Fruit fly (Drosophila melanogaster) whole organism, embryonic: Measurements from ENCODE around the gene CG18213.

Experiments
- Adf1 ChIP-seq: fragments of 200-800 bp; sonication (Bioruptor generic); IDR thresholded peaks from 2 replicates; pipeline ENCODE4 v1.3.6; 2022; ENCODE audit warnings: missing biosample characterization, missing genetic modification characterization
- CG10543 ChIP-seq: fragments of 200-800 bp; sonication (Bioruptor generic); optimal IDR thresholded peaks from 3 replicates; lab custom pipeline; 2017; ENCODE audit warnings: missing biosample characterization, mild to moderate bottlenecking, missing genetic modification characterization, moderate library complexity
- CG11504 ChIP-seq: fragments of 200-800 bp; sonication (Bioruptor generic); optimal IDR thresholded peaks from 3 replicates; lab custom pipeline; 2019; ENCODE audit warnings: missing biosample characterization, mild to moderate bottlenecking, missing genetic modification characterization, moderate library complexity
- CG12659 ChIP-seq: fragments of 200-800 bp; sonication (Bioruptor generic); optimal IDR thresholded peaks from 3 replicates; lab custom pipeline; 2017; ENCODE audit warnings: mild to moderate bottlenecking, missing biosample characterization, missing genetic modification reagents, missing genetic modification characterization
- CG12769 ChIP-seq: fragments of 200-800 bp; sonication (Bioruptor generic); optimal IDR thresholded peaks from 2 replicates; lab custom pipeline; 2019; ENCODE audit warnings: missing biosample characterization, mild to moderate bottlenecking, missing genetic modification characterization, moderate library complexity
- CG13296 ChIP-seq: fragments of 200-800 bp; sonication (Bioruptor generic); optimal IDR thresholded peaks from 3 replicates; lab custom pipeline; 2018; ENCODE audit warnings: missing biosample characterization, mild to moderate bottlenecking, missing genetic modification characterization
- CG14860 ChIP-seq: fragments of 200-800 bp; sonication (Bioruptor generic); IDR thresholded peaks from 3 replicates; pipeline ENCODE4 v1.3.6; 2022; ENCODE audit warnings: missing biosample characterization, missing genetic modification characterization; ENCODE audit not compliant: partially characterized antibody
- CG15269 ChIP-seq: fragments of 200-800 bp; sonication (Bioruptor generic); optimal IDR thresholded peaks from 2 replicates; lab custom pipeline; 2018; ENCODE audit warnings: missing biosample characterization, mild to moderate bottlenecking, missing genetic modification characterization, moderate library complexity
- CG17912 ChIP-seq: fragments of 200-800 bp; sonication (Bioruptor generic); optimal IDR thresholded peaks from 2 replicates; lab custom pipeline; 2018; ENCODE audit warnings: missing biosample characterization, mild to moderate bottlenecking, missing genetic modification characterization
- CG18262 ChIP-seq: fragments of 200-800 bp; optimal IDR thresholded peaks from 3 replicates; lab custom pipeline; 2019; ENCODE audit warnings: missing biosample characterization, mild to moderate bottlenecking, missing genetic modification characterization, moderate library complexity
- CG30431 ChIP-seq: fragments of 200-800 bp; sonication (Bioruptor generic); optimal IDR thresholded peaks from 2 replicates; lab custom pipeline; 2017; ENCODE audit warnings: missing biosample characterization, missing genetic modification characterization
- CG31388 ChIP-seq: fragments of 200-800 bp; sonication (Bioruptor generic); optimal IDR thresholded peaks from 2 replicates; lab custom pipeline; 2016; ENCODE audit warnings: missing biosample characterization, missing genetic modification characterization
- CG32532 ChIP-seq: fragments of 200-800 bp; sonication (Bioruptor generic); IDR thresholded peaks from 2 replicates; pipeline ENCODE4 v1.3.6; 2022; ENCODE audit warnings: missing biosample characterization, missing genetic modification characterization
- CG34224 ChIP-seq: fragments of 200-800 bp; sonication (Bioruptor generic); IDR thresholded peaks from 3 replicates; pipeline ENCODE4 v1.3.6; 2022; ENCODE audit warnings: missing biosample characterization, missing genetic modification characterization; ENCODE audit not compliant: partially characterized antibody
- CG34376 ChIP-seq: fragments of 200-800 bp; sonication (Bioruptor generic); optimal IDR thresholded peaks from 2 replicates; lab custom pipeline; 2018; ENCODE audit warnings: missing biosample characterization, mild to moderate bottlenecking, missing genetic modification characterization
- CG7963 ChIP-seq: fragments of 200-800 bp; sonication (Bioruptor generic); IDR thresholded peaks from 3 replicates; pipeline ENCODE4 v1.3.6; 2022; ENCODE audit warnings: missing biosample characterization, missing genetic modification characterization; ENCODE audit not compliant: partially characterized antibody
- Dad ChIP-seq: fragments of 200-800 bp; sonication (Bioruptor generic); optimal IDR thresholded peaks from 3 replicates; lab custom pipeline; 2016; ENCODE audit warnings: missing biosample characterization, missing genetic modification characterization
- Dek ChIP-seq: fragments of 200-800 bp; sonication (Bioruptor generic); optimal IDR thresholded peaks from 3 replicates; lab custom pipeline; 2019; ENCODE audit warnings: missing biosample characterization, mild to moderate bottlenecking, missing genetic modification characterization, moderate library complexity
- Doc3 ChIP-seq: fragments of 200-800 bp; sonication (Bioruptor generic); IDR thresholded peaks from 3 replicates; pipeline ENCODE4 v1.3.6; 2022; ENCODE audit warnings: missing biosample characterization, missing genetic modification characterization; ENCODE audit not compliant: partially characterized antibody
- Dp ChIP-seq: fragments of 200-800 bp; sonication (Bioruptor generic); optimal IDR thresholded peaks from 2 replicates; lab custom pipeline; 2018; ENCODE audit warnings: missing biosample characterization, mild to moderate bottlenecking, missing genetic modification characterization, moderate library complexity
- Eip74EF ChIP-seq, 2 experiments: fragments of 200-800 bp in 1 of 2; fragments of >200 bp in 1 of 2; sonication (Bioruptor generic) in 1 of 2; optimal IDR thresholded peaks; 2 replicates each; lab custom pipeline; 2017 to 2019; ENCODE audit warnings: missing biosample characterization in 2 of 2, missing genetic modification characterization in 2 of 2, mild to moderate bottlenecking in 1 of 2, moderate library complexity in 1 of 2
- Hsf ChIP-seq: fragments of 200-800 bp; sonication (Bioruptor generic); optimal IDR thresholded peaks from 3 replicates; lab custom pipeline; 2016; ENCODE audit warnings: missing biosample characterization, missing genetic modification characterization
- MTF-1 ChIP-seq: fragments of 200-800 bp; sonication (Bioruptor generic); optimal IDR thresholded peaks from 2 replicates; lab custom pipeline; 2018; ENCODE audit warnings: missing biosample characterization, mild to moderate bottlenecking, missing genetic modification characterization, borderline replicate concordance
- Med ChIP-seq: fragments of 200-800 bp; sonication (Bioruptor generic); peaks from one replicate; lab custom pipeline; 2016; ENCODE audit warnings: missing biosample characterization, missing genetic modification characterization, mild to moderate bottlenecking, inconsistent platforms, moderate library complexity
- Rfx ChIP-seq: fragments of 200-800 bp; sonication (Bioruptor generic); IDR thresholded peaks from 2 replicates; pipeline ENCODE4 v1.3.6; 2022; ENCODE audit warnings: missing biosample characterization, missing genetic modification characterization
- Sin3A ChIP-seq: fragments of >200 bp; optimal IDR thresholded peaks from 2 replicates; lab custom pipeline; 2018
- amos ChIP-seq: fragments of 200-800 bp; sonication (Bioruptor generic); IDR thresholded peaks from 2 replicates; pipeline ENCODE4 v1.3.6; 2022; ENCODE audit warnings: missing biosample characterization, missing genetic modification characterization; ENCODE audit not compliant: partially characterized antibody
- bsh ChIP-seq, 2 experiments: fragments of 200-800 bp; sonication (Bioruptor generic); optimal IDR thresholded peaks; 2 replicates each; lab custom pipeline; 2017 to 2018; ENCODE audit warnings: mild to moderate bottlenecking in 2 of 2, missing biosample characterization in 2 of 2, missing genetic modification characterization in 2 of 2, moderate library complexity in 1 of 2
- caup ChIP-seq: fragments of 200-800 bp; sonication (Bioruptor generic); optimal IDR thresholded peaks from 3 replicates; lab custom pipeline; 2017; ENCODE audit warnings: missing biosample characterization, mild to moderate bottlenecking, missing genetic modification characterization, moderate library complexity; ENCODE audit not compliant: severe bottlenecking
- chinmo ChIP-seq: fragments of 200-800 bp; sonication (Bioruptor generic); IDR thresholded peaks from 4 replicates; pipeline ENCODE4 v1.3.6; 2022; ENCODE audit warnings: missing biosample characterization, missing genetic modification characterization; ENCODE audit not compliant: partially characterized antibody
- ci ChIP-seq: fragments of 200-800 bp; sonication (Bioruptor generic); IDR thresholded peaks from 3 replicates; pipeline ENCODE4 v1.3.6; 2022; ENCODE audit warnings: missing biosample characterization, missing genetic modification characterization
- corto ChIP-seq: fragments of 200-800 bp; sonication (Bioruptor generic); optimal IDR thresholded peaks from 2 replicates; lab custom pipeline; 2016; ENCODE audit warnings: missing biosample characterization, mild to moderate bottlenecking, missing genetic modification characterization, moderate library complexity
- kni ChIP-seq: fragments of 200-800 bp; sonication (Bioruptor generic); optimal IDR thresholded peaks from 3 replicates; lab custom pipeline; 2017; ENCODE audit warnings: mild to moderate bottlenecking, missing biosample characterization, missing genetic modification reagents, missing genetic modification characterization
- lbe ChIP-seq: fragments of 200-800 bp; sonication (Bioruptor generic); optimal IDR thresholded peaks from 2 replicates; lab custom pipeline; 2016; ENCODE audit warnings: missing biosample characterization, mild to moderate bottlenecking, missing genetic modification characterization
- pfk ChIP-seq: fragments of 200-800 bp; sonication (Bioruptor generic); optimal IDR thresholded peaks from 2 replicates; lab custom pipeline; 2018; ENCODE audit warnings: missing biosample characterization, mild to moderate bottlenecking, missing genetic modification characterization, moderate library complexity
- pum ChIP-seq: fragments of 200-800 bp; sonication (Bioruptor generic); optimal IDR thresholded peaks from 2 replicates; lab custom pipeline; 2016; ENCODE audit warnings: missing biosample characterization, missing genetic modification characterization
- pzg ChIP-seq: fragments of 200-800 bp; sonication (Bioruptor generic); optimal IDR thresholded peaks from 3 replicates; lab custom pipeline; 2018; ENCODE audit warnings: missing biosample characterization, mild to moderate bottlenecking, missing genetic modification characterization, moderate library complexity
- schlank ChIP-seq: fragments of 200-800 bp; sonication (Bioruptor generic); optimal IDR thresholded peaks from 2 replicates; lab custom pipeline; 2018; ENCODE audit warnings: missing biosample characterization, mild to moderate bottlenecking, missing genetic modification characterization
- scrt ChIP-seq: fragments of 200-800 bp; sonication (Bioruptor generic); optimal IDR thresholded peaks from 2 replicates; lab custom pipeline; 2018; ENCODE audit warnings: missing biosample characterization, mild to moderate bottlenecking, missing genetic modification characterization, moderate library complexity
- sens ChIP-seq: fragments of 200-800 bp; sonication (Bioruptor generic); peaks from one replicate; lab custom pipeline; 2016; ENCODE audit warnings: missing biosample characterization, missing genetic modification characterization
- sna ChIP-seq: fragments of 200-800 bp; sonication (Bioruptor generic); IDR thresholded peaks from 2 replicates; pipeline ENCODE4 v1.3.6; 2022; ENCODE audit warnings: missing biosample characterization, missing genetic modification characterization; ENCODE audit not compliant: partially characterized antibody
- so ChIP-seq: fragments of 200-800 bp; sonication (Bioruptor generic); IDR thresholded peaks from 3 replicates; pipeline ENCODE4 v1.3.6; 2022; ENCODE audit warnings: missing biosample characterization, missing genetic modification characterization
- sqz ChIP-seq: fragments of 200-800 bp; sonication (Bioruptor generic); optimal IDR thresholded peaks from 3 replicates; lab custom pipeline; 2018; ENCODE audit warnings: missing biosample characterization, mild to moderate bottlenecking, missing genetic modification characterization
- wek ChIP-seq: fragments of 200-800 bp; sonication (Bioruptor generic); optimal IDR thresholded peaks from 3 replicates; lab custom pipeline; 2018; ENCODE audit warnings: missing biosample characterization, mild to moderate bottlenecking, missing genetic modification characterization, moderate library complexity
- yki ChIP-seq: fragments of >200 bp; optimal IDR thresholded peaks from 3 replicates; lab custom pipeline; 2018
- zen2 ChIP-seq: fragments of 200-800 bp; sonication (Bioruptor generic); IDR thresholded peaks from 3 replicates; pipeline ENCODE4 v1.3.6; 2022; ENCODE audit warnings: missing biosample characterization, missing genetic modification characterization; ENCODE audit not compliant: partially characterized antibody

The CG18213 gene

dm6 chr3R:17053415-17054177 lies 13.6 kb upstream of the CG18213 start, which contains the start of gene Dad (continued):
- peak; percentile 43 for TF ChIP-seq pfk (GFP tag; lab: Kevin White, UChicago)
- peak; percentile 88 for TF ChIP-seq sens (GFP tag; lab: Kevin White, UChicago)
- TF ChIP-seq chinmo (GFP tag; lab: Robert Waterston, UW) = 0 out of 4 replicates have a peak, but pooled peaks have one; percentile 25
- TF ChIP-seq zen2 (GFP tag; lab: Robert Waterston, UW) = peak; percentile 42; the same call in 1 of the 3 replicates
- TF ChIP-seq lbe = peak; percentile 42
- peak; percentile 19; the same call in 1 of the 2 replicates for TF ChIP-seq Rfx (GFP tag; lab: Robert Waterston, UW)
- peak; percentile 44 for TF ChIP-seq scrt (GFP tag; lab: Kevin White, UChicago)
- TF ChIP-seq Eip74EF (GFP tag; optimal IDR thresholded peaks at IDR 0.05; lab: Kevin White, UChicago) = peak in 1 of 2 experiments; percentile 65
- peak; percentile 44 for TF ChIP-seq pzg (GFP tag; lab: Kevin White, UChicago)
- peak; percentile 95 for TF ChIP-seq yki
- 0 out of 3 replicates have a peak, but pooled peaks have one; percentile 13 for TF ChIP-seq so (GFP tag; lab: Robert Waterston, UW)
- TF ChIP-seq corto (GFP tag; lab: Kevin White, UChicago) = peak; percentile 76
- TF ChIP-seq CG13296 (GFP tag; lab: Kevin White, UChicago) = peak; percentile 29
- peak; percentile 15; the same call in 1 of the 2 replicates for TF ChIP-seq amos (GFP tag; lab: Robert Waterston, UW)
- no peak for TF ChIP-seq pum (GFP tag; lab: Kevin White, UChicago)
- peak; percentile 67 for TF ChIP-seq MTF-1
- TF ChIP-seq Dp (GFP tag; lab: Kevin White, UChicago) = peak; percentile 96
- peak; percentile 51 for TF ChIP-seq CG12769
- TF ChIP-seq Doc3 (GFP tag; lab: Robert Waterston, UW) = peak; percentile 36; the same call in 1 of the 3 replicates
- TF ChIP-seq CG31388 (GFP tag; lab: Kevin White, UChicago) = no peak
- peak; percentile 51 for TF ChIP-seq CG34376
- peak; percentile 53 for TF ChIP-seq Dad (GFP tag; lab: Kevin White, UChicago)
- peak; percentile 31 for TF ChIP-seq Dek (tag; lab: Kevin White, UChicago)
- TF ChIP-seq CG17912 = no peak
- no peak for TF ChIP-seq schlank (tag; lab: Kevin White, UChicago)
- TF ChIP-seq CG34224 (GFP tag; lab: Robert Waterston, UW) = peak; percentile 49; the same call in 2 of the 3 replicates
- no peak for TF ChIP-seq CG14860 (GFP tag; lab: Robert Waterston, UW)
- TF ChIP-seq CG32532 (GFP tag; lab: Robert Waterston, UW) = peak; percentile 31; the same call in 1 of the 2 replicates
- TF ChIP-seq sqz = peak; percentile 34
- no peak for TF ChIP-seq CG11504 (tag; lab: Kevin White, UChicago)
- TF ChIP-seq Sin3A (lab: Kevin White, UChicago) = no peak
- TF ChIP-seq caup (GFP tag; lab: Kevin White, UChicago) = peak; percentile 36
- TF ChIP-seq CG10543 = peak; percentile 74
- TF ChIP-seq CG18262 (tag; lab: Kevin White, UChicago) = peak; percentile 8
- peak; percentile 41 for TF ChIP-seq kni (GFP tag; lab: Kevin White, UChicago)
- TF ChIP-seq CG12659 (GFP tag; lab: Kevin White, UChicago) = peak; percentile 15
- peak; percentile 46; the same call in 1 of the 3 replicates for TF ChIP-seq ci (GFP tag; lab: Robert Waterston, UW)
- TF ChIP-seq bsh (GFP tag; optimal IDR thresholded peaks at IDR 0.05; lab: Kevin White, UChicago) = peak in 1 of 2 experiments; percentile 23
- TF ChIP-seq CG7963 (GFP tag; lab: Robert Waterston, UW) = no peak
- TF ChIP-seq wek (GFP tag; lab: Kevin White, UChicago) = peak; percentile 31
- peak; percentile 9; the same call in 1 of the 2 replicates for TF ChIP-seq Adf1 (GFP tag; lab: Robert Waterston, UW)
- no peak for TF ChIP-seq CG30431 (GFP tag; lab: Kevin White, UChicago)
- peak; percentile 8 for TF ChIP-seq Hsf (GFP tag; lab: Kevin White, UChicago)
- peak; percentile 77 for TF ChIP-seq Med (GFP tag; lab: Kevin White, UChicago)
- 0 out of 2 replicates have a peak, but pooled peaks have one; percentile 24 for TF ChIP-seq sna
- peak; percentile 17 for TF ChIP-seq CG15269 (tag; lab: Kevin White, UChicago)
